Worm (Caenorhabditis elegans): ENCODE measurements around the gene T19B10.12.

DNA sequence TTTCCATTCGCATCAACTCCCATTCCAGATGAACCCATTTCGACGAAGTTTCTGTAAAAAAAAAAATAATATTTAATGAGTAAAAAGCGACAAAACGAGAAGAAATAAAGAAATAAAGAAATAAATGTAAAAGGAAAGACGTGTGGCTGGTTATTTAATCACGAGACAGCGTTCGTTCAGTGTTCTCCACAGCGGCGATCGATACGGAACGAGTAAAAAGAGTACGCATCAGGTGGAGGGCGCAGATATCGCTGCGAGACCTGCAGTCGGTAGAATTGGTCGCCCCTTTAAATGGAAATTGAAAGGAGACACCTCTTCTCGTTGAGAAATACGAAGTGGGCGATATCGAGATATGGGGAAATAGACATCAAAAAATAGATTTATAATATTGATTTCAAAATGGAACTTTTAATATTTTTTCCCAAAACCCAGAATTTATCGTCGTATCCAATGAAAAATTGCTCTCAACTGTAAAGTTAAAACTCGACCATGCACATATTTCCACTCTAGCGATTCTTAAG lies 22.1 kb upstream of the T19B10.12 start, which contains the start of gene pqn-70:
- TF ChIP-seq tbx-11 (GFP tag; IDR thresholded peaks at IDR 0.05) (no peak), ceh-13 (GFP tag; optimal IDR thresholded peaks at IDR 0.05) (no peak), ama-1 (optimal IDR thresholded peaks at IDR 0.05) (no peak), ets-7 (tag; optimal IDR thresholded peaks at IDR 0.05) (no peak)
